2 fruit fly cellular contexts compared by ENCODE assay signal in the genomic region with DNA sequence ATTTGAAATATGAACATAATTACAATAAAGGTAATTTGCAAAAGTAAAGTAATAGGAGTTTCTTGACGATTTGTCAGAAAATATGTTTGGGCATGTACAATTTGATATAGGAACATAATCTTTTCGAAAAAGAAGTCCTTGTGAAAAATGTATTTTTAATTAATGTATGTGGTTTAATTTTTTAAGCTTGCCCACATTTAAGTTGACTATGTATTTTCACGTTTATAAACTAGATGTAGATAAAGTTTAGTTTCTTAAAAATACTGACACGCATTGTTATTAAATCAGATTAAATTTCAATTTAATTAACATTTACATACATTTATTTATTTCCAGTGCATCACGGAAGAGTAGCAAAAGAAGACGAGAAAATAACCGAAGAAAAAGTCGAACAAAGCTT.
TF ChIP-seq lines count a peak whose summit lies in the region.

No protein-coding gene starts in this region.

TF ChIP-seq in whole organism, embryonic, 481 proteins besides CTCF, POLR2A, EP300 and RAD21 (continued from another document):
- TF ChIP-seq nau (GFP tag; optimal IDR thresholded peaks at IDR 0.05; lab: Kevin White, UChicago) = no peak
- no peak for TF ChIP-seq CG18599 (GFP tag; optimal IDR thresholded peaks at IDR 0.05; lab: Kevin White, UChicago)
- no peak for TF ChIP-seq CG9876 (GFP tag; optimal IDR thresholded peaks at IDR 0.05; lab: Kevin White, UChicago)
- TF ChIP-seq CG10654 (GFP tag; optimal IDR thresholded peaks at IDR 0.05; lab: Kevin White, UChicago) = no peak
- no peak for TF ChIP-seq seq (GFP tag; IDR thresholded peaks at IDR 0.05; lab: Robert Waterston, UW)
- TF ChIP-seq croc (GFP tag; conservative IDR thresholded peaks at IDR 0.05; lab: Robert Waterston, UW) = no peak
- TF ChIP-seq exex (tag; optimal IDR thresholded peaks at IDR 0.05; lab: Kevin White, UChicago) = no peak
- no peak for TF ChIP-seq Hr3 (GFP tag; optimal IDR thresholded peaks at IDR 0.05; lab: Kevin White, UChicago)
- no peak for TF ChIP-seq HLHmδ (GFP tag; optimal IDR thresholded peaks at IDR 0.05; lab: Kevin White, UChicago)
- no peak for TF ChIP-seq CG10565 (GFP tag; optimal IDR thresholded peaks at IDR 0.05; lab: Kevin White, UChicago)
- peak; percentile 26 for TF ChIP-seq CG2678 (tag; optimal IDR thresholded peaks at IDR 0.05; lab: Kevin White, UChicago)
- no peak for TF ChIP-seq zen2 (GFP tag; IDR thresholded peaks at IDR 0.05; lab: Robert Waterston, UW; ENCODE audit: partially characterized antibody)
- TF ChIP-seq CG7556 (GFP tag; optimal IDR thresholded peaks at IDR 0.05; lab: Kevin White, UChicago) = peak; percentile 5
- TF ChIP-seq sob (GFP tag; IDR thresholded peaks at IDR 0.05; lab: Robert Waterston, UW) = no peak
- TF ChIP-seq CG4424 (GFP tag; optimal IDR thresholded peaks at IDR 0.05; lab: Kevin White, UChicago) = no peak
- no peak for TF ChIP-seq Dfd (GFP tag; optimal IDR thresholded peaks at IDR 0.05; lab: Kevin White, UChicago)
- TF ChIP-seq CG11504 (tag; optimal IDR thresholded peaks at IDR 0.05; lab: Kevin White, UChicago) = peak; percentile 14
- TF ChIP-seq Hr51 (GFP tag; optimal IDR thresholded peaks at IDR 0.05; lab: Kevin White, UChicago) = peak in 1 of 2 experiments; percentile 7
- no peak for TF ChIP-seq Xrp1 (GFP tag; IDR thresholded peaks at IDR 0.05; lab: Robert Waterston, UW)
- no peak for TF ChIP-seq hkb (optimal IDR thresholded peaks at IDR 0.05; lab: Kevin White, UChicago)
- TF ChIP-seq hkb (GFP tag; IDR thresholded peaks at IDR 0.05; lab: Robert Waterston, UW) = no peak
- no peak for TF ChIP-seq CG15696 (tag; optimal IDR thresholded peaks at IDR 0.05; lab: Kevin White, UChicago)
- no peak for TF ChIP-seq ase (GFP tag; IDR thresholded peaks at IDR 0.05; lab: Robert Waterston, UW)
- TF ChIP-seq Camta (GFP tag; optimal IDR thresholded peaks at IDR 0.05; lab: Kevin White, UChicago) = no peak
- no peak for TF ChIP-seq CG11398 (GFP tag; optimal IDR thresholded peaks at IDR 0.05; lab: Kevin White, UChicago)
- no peak for TF ChIP-seq org-1 (GFP tag; optimal IDR thresholded peaks at IDR 0.05; lab: Kevin White, UChicago)
- no peak for TF ChIP-seq Usf (GFP tag; optimal IDR thresholded peaks at IDR 0.05; lab: Kevin White, UChicago)

TF ChIP-seq in whole organism, prepupa, 60 proteins besides CTCF, POLR2A, EP300 and RAD21 (continued from another document):
- TF ChIP-seq fd85E (GFP tag; optimal IDR thresholded peaks at IDR 0.05; lab: Kevin White, UChicago) (no peak), Hr38 (GFP tag; optimal IDR thresholded peaks at IDR 0.05; lab: Kevin White, UChicago) (no peak), CG10631 (GFP tag; optimal IDR thresholded peaks at IDR 0.05; lab: Kevin White, UChicago) (peak; percentile 73), CG11902 (GFP tag; optimal IDR thresholded peaks at IDR 0.05; lab: Kevin White, UChicago) (peak; percentile 29), spab (GFP tag; optimal IDR thresholded peaks at IDR 0.05; lab: Kevin White, UChicago) (peak; percentile 76), fkh (GFP tag; optimal IDR thresholded peaks at IDR 0.05; lab: Kevin White, UChicago) (no peak), CG31627 (GFP tag; optimal IDR thresholded peaks at IDR 0.05; lab: Kevin White, UChicago) (peak; percentile 64), CG11762 (GFP tag; optimal IDR thresholded peaks at IDR 0.05; lab: Kevin White, UChicago; ENCODE audit: insufficient read depth) (peak; percentile 57), cyc (GFP tag; optimal IDR thresholded peaks at IDR 0.05; lab: Kevin White, UChicago) (peak; percentile 61), Sox102F (GFP tag; optimal IDR thresholded peaks at IDR 0.05; lab: Kevin White, UChicago) (peak; percentile 60), CG7368 (GFP tag; optimal IDR thresholded peaks at IDR 0.05; lab: Kevin White, UChicago) (peak; percentile 3), CG34406 (GFP tag; optimal IDR thresholded peaks at IDR 0.05; lab: Kevin White, UChicago) (peak; percentile 62), CG6854 (GFP tag; optimal IDR thresholded peaks at IDR 0.05; lab: Kevin White, UChicago) (no peak), CG6163 (GFP tag; IDR thresholded peaks at IDR 0.05; lab: Robert Waterston, UW) (no peak), esn (GFP tag; optimal IDR thresholded peaks at IDR 0.05; lab: Kevin White, UChicago) (peak; percentile 81), Eip93F (GFP tag; optimal IDR thresholded peaks at IDR 0.05; lab: Kevin White, UChicago) (no peak), acj6 (GFP tag; optimal IDR thresholded peaks at IDR 0.05; lab: Kevin White, UChicago) (peak; percentile 72), Blimp-1 (GFP tag; optimal IDR thresholded peaks at IDR 0.05; lab: Kevin White, UChicago) (no peak), Sox14 (GFP tag; optimal IDR thresholded peaks at IDR 0.05; lab: Kevin White, UChicago) (peak; percentile 65), pdm3 (GFP tag; optimal IDR thresholded peaks at IDR 0.05; lab: Kevin White, UChicago) (peak; percentile 66), CG1621 (tag; optimal IDR thresholded peaks at IDR 0.05; lab: Kevin White, UChicago) (peak; percentile 26), Gug (GFP tag; IDR thresholded peaks at IDR 0.05; lab: Robert Waterston, UW) (no peak), svp (GFP tag; lab: Kevin White, UChicago) (peak; percentile 86), CG3919 (GFP tag; optimal IDR thresholded peaks at IDR 0.05; lab: Kevin White, UChicago) (peak; percentile 58), CG10669 (GFP tag; optimal IDR thresholded peaks at IDR 0.05; lab: Kevin White, UChicago) (peak; percentile 71), salr (GFP tag; optimal IDR thresholded peaks at IDR 0.05; lab: Kevin White, UChicago) (peak; percentile 33 to 58), CG4318 (GFP tag; optimal IDR thresholded peaks at IDR 0.05; lab: Kevin White, UChicago) (no peak), Eip78C (GFP tag; lab: Kevin White, UChicago) (peak; percentile 96), dsx (GFP tag; optimal IDR thresholded peaks at IDR 0.05; lab: Kevin White, UChicago; ENCODE audit: poor library complexity, severe bottlenecking) (peak; percentile 79), CG3032 (tag; optimal IDR thresholded peaks at IDR 0.05; lab: Kevin White, UChicago) (peak; percentile 79), Hr39 (GFP tag; optimal IDR thresholded peaks at IDR 0.05; lab: Kevin White, UChicago) (peak; percentile 50), CG32006 (GFP tag; optimal IDR thresholded peaks at IDR 0.05; lab: Kevin White, UChicago) (peak; percentile 26), Sox15 (GFP tag; optimal IDR thresholded peaks at IDR 0.05; lab: Kevin White, UChicago) (peak; percentile 57), OdsH (GFP tag; optimal IDR thresholded peaks at IDR 0.05; lab: Kevin White, UChicago) (peak; percentile 67), Ets96B (tag; optimal IDR thresholded peaks at IDR 0.05; lab: Kevin White, UChicago) (peak; percentile 82), eg (GFP tag; IDR thresholded peaks at IDR 0.05; lab: Robert Waterston, UW) (no peak), achi (GFP tag; optimal IDR thresholded peaks at IDR 0.05; lab: Kevin White, UChicago) (peak; percentile 49)
